In genomic region chr3L:738523-739356, dm6 we compare ENCODE assay signal across 6 fruit fly cellular contexts.
TF ChIP-seq lines count a peak whose summit lies in the region.

No protein-coding gene starts in this region.

- peak; percentile 60 for TF ChIP-seq CTCF in whole organism, embryonic (GFP tag; optimal IDR thresholded peaks at IDR 0.05; lab: Kevin White, UChicago)

TF ChIP-seq in whole organism, 6 proteins besides CTCF, POLR2A, EP300 and RAD21:
- TF ChIP-seq psq (optimal IDR thresholded peaks at IDR 0.05; lab: Kevin White, UChicago) (no peak), Dll (optimal IDR thresholded peaks at IDR 0.05; lab: Kevin White, UChicago) (peak; percentile 96), usp (GFP tag; optimal IDR thresholded peaks at IDR 0.05; lab: Kevin White, UChicago) (no peak), pan (optimal IDR thresholded peaks at IDR 0.05; lab: Kevin White, UChicago) (no peak), CG8478 (optimal IDR thresholded peaks at IDR 0.05; lab: Kevin White, UChicago) (no peak), EcR (GFP tag; optimal IDR thresholded peaks at IDR 0.05; lab: Kevin White, UChicago) (peak in 1 of 2 experiments; percentile 44)
TF ChIP-seq in whole organism: peak in this region for 2.

TF ChIP-seq in whole organism, adult, 20 proteins besides CTCF, POLR2A, EP300 and RAD21 (continues in another document):
- TF ChIP-seq CG5204 (GFP tag; optimal IDR thresholded peaks at IDR 0.05; lab: Kevin White, UChicago) (peak; percentile 87), cic (GFP tag; optimal IDR thresholded peaks at IDR 0.05; lab: Kevin White, UChicago) (peak; percentile 66), ovo (GFP tag; optimal IDR thresholded peaks at IDR 0.05; lab: Kevin White, UChicago) (peak; percentile 90), Clk (GFP tag; optimal IDR thresholded peaks at IDR 0.05; lab: Kevin White, UChicago) (peak; percentile 93), bab1 (GFP tag; optimal IDR thresholded peaks at IDR 0.05; lab: Kevin White, UChicago) (peak; percentile 99), CG12768 (GFP tag; optimal IDR thresholded peaks at IDR 0.05; lab: Kevin White, UChicago) (peak; percentile 96), CG7101 (tag; optimal IDR thresholded peaks at IDR 0.05; lab: Kevin White, UChicago) (peak; percentile 96), Hr96 (GFP tag; optimal IDR thresholded peaks at IDR 0.05; lab: Kevin White, UChicago) (peak; percentile 61), cnc (optimal IDR thresholded peaks at IDR 0.05; lab: Kevin White, UChicago) (no peak), CG7045 (GFP tag; optimal IDR thresholded peaks at IDR 0.05; lab: Kevin White, UChicago) (peak; percentile 96), Crg-1 (GFP tag; optimal IDR thresholded peaks at IDR 0.05; lab: Kevin White, UChicago) (peak; percentile 86), CG33017 (tag; optimal IDR thresholded peaks at IDR 0.05; lab: Kevin White, UChicago) (peak; percentile 97), CG1620 (GFP tag; optimal IDR thresholded peaks at IDR 0.05; lab: Kevin White, UChicago) (peak; percentile 86), CG11617 (GFP tag; optimal IDR thresholded peaks at IDR 0.05; lab: Kevin White, UChicago) (peak; percentile 96), tj (GFP tag; optimal IDR thresholded peaks at IDR 0.05; lab: Kevin White, UChicago) (peak; percentile 87), toe (GFP tag; optimal IDR thresholded peaks at IDR 0.05; lab: Kevin White, UChicago) (peak; percentile 85), CG14711 (tag; optimal IDR thresholded peaks at IDR 0.05; lab: Kevin White, UChicago) (peak; percentile 94)

TF ChIP-seq in whole organism, embryonic, 481 proteins besides CTCF, POLR2A, EP300 and RAD21 (continues in another document):
- peak; percentile 83 for TF ChIP-seq CG8290 (GFP tag; optimal IDR thresholded peaks at IDR 0.05; lab: Kevin White, UChicago)
- peak; percentile 44 to 69 for TF ChIP-seq CG8290 (tag; optimal IDR thresholded peaks at IDR 0.05; lab: Kevin White, UChicago)
- TF ChIP-seq dysf (GFP tag; IDR thresholded peaks at IDR 0.05; lab: Robert Waterston, UW): peak; percentile 90
- no peak for TF ChIP-seq prd (optimal IDR thresholded peaks at IDR 0.05; lab: Kevin White, UChicago)
- TF ChIP-seq prd (GFP tag; IDR thresholded peaks at IDR 0.05; lab: Robert Waterston, UW): peak; percentile 92
- TF ChIP-seq CG2129 (GFP tag; IDR thresholded peaks at IDR 0.05; lab: Robert Waterston, UW; ENCODE audit: partially characterized antibody): no peak
- peak; percentile 78 for TF ChIP-seq CG2120 (GFP tag; optimal IDR thresholded peaks at IDR 0.05; lab: Kevin White, UChicago)
- peak; percentile 66 for TF ChIP-seq Ravus (GFP tag; IDR thresholded peaks at IDR 0.05; lab: Robert Waterston, UW)
- peak; percentile 90 for TF ChIP-seq Asciz (GFP tag; optimal IDR thresholded peaks at IDR 0.05; lab: Kevin White, UChicago)
- TF ChIP-seq CG14710 (tag; optimal IDR thresholded peaks at IDR 0.05; lab: Kevin White, UChicago): peak; percentile 95
- TF ChIP-seq mam (GFP tag; optimal IDR thresholded peaks at IDR 0.05; lab: Kevin White, UChicago): peak; percentile 42
- TF ChIP-seq Nf-YA (GFP tag; IDR thresholded peaks at IDR 0.05; lab: Robert Waterston, UW): peak; percentile 86
- TF ChIP-seq pan (optimal IDR thresholded peaks at IDR 0.05; lab: Kevin White, UChicago): no peak
- peak in 1 of 2 experiments; percentile 94 for TF ChIP-seq pan (GFP tag; optimal IDR thresholded peaks at IDR 0.05 in 1 of 2, IDR thresholded peaks at IDR 0.05 in 1 of 2)
- peak; percentile 92 for TF ChIP-seq Ssrp (tag; optimal IDR thresholded peaks at IDR 0.05; lab: Kevin White, UChicago)
- peak; percentile 95 for TF ChIP-seq CG8388 (GFP tag; optimal IDR thresholded peaks at IDR 0.05; lab: Kevin White, UChicago)
- peak; percentile 88 for TF ChIP-seq CG3281 (GFP tag; optimal IDR thresholded peaks at IDR 0.05; lab: Kevin White, UChicago)

TF ChIP-seq in whole organism, prepupa, 60 proteins besides CTCF, POLR2A, EP300 and RAD21 (continues in another document):
- TF ChIP-seq CG3919 (GFP tag; optimal IDR thresholded peaks at IDR 0.05; lab: Kevin White, UChicago): peak; percentile 97
- peak; percentile 80 for TF ChIP-seq vri (GFP tag; optimal IDR thresholded peaks at IDR 0.05; lab: Kevin White, UChicago)
- peak; percentile 96 for TF ChIP-seq CG6792 (GFP tag; optimal IDR thresholded peaks at IDR 0.05; lab: Kevin White, UChicago)
- peak; percentile 93 for TF ChIP-seq topi (GFP tag; optimal IDR thresholded peaks at IDR 0.05; lab: Kevin White, UChicago)
- TF ChIP-seq eg (GFP tag; IDR thresholded peaks at IDR 0.05; lab: Robert Waterston, UW): peak; percentile 97
- peak; percentile 96 for TF ChIP-seq CG7368 (GFP tag; optimal IDR thresholded peaks at IDR 0.05; lab: Kevin White, UChicago)
- TF ChIP-seq Gug (GFP tag; IDR thresholded peaks at IDR 0.05; lab: Robert Waterston, UW): peak; percentile 96
- TF ChIP-seq CG10669 (GFP tag; optimal IDR thresholded peaks at IDR 0.05; lab: Kevin White, UChicago): peak; percentile 93
- TF ChIP-seq acj6 (GFP tag; optimal IDR thresholded peaks at IDR 0.05; lab: Kevin White, UChicago): peak; percentile 97
- TF ChIP-seq salr (GFP tag; optimal IDR thresholded peaks at IDR 0.05; lab: Kevin White, UChicago): peak; percentile 89 to 94
- TF ChIP-seq CG8119 (GFP tag; IDR thresholded peaks at IDR 0.05; lab: Robert Waterston, UW): peak; percentile 97
- peak; percentile 92 for TF ChIP-seq Sox102F (GFP tag; optimal IDR thresholded peaks at IDR 0.05; lab: Kevin White, UChicago)
- TF ChIP-seq Eip78C (GFP tag; lab: Kevin White, UChicago): peak; percentile 99
- TF ChIP-seq Met (GFP tag; optimal IDR thresholded peaks at IDR 0.05; lab: Kevin White, UChicago): peak; percentile 91
- peak; percentile 96 for TF ChIP-seq CG1621 (tag; optimal IDR thresholded peaks at IDR 0.05; lab: Kevin White, UChicago)
- TF ChIP-seq CG16779 (tag; optimal IDR thresholded peaks at IDR 0.05; lab: Kevin White, UChicago): peak; percentile 95
- TF ChIP-seq CG6854 (GFP tag; optimal IDR thresholded peaks at IDR 0.05; lab: Kevin White, UChicago): peak; percentile 89
- TF ChIP-seq fkh (GFP tag; optimal IDR thresholded peaks at IDR 0.05; lab: Kevin White, UChicago): peak; percentile 69

TF ChIP-seq in whole organism, pupa, 21 proteins besides CTCF, POLR2A, EP300 and RAD21 (continues in another document):
- peak; percentile 96 for TF ChIP-seq CG32121 (GFP tag; IDR thresholded peaks at IDR 0.05; lab: Robert Waterston, UW)
- peak; percentile 98 for TF ChIP-seq CG15710 (tag; optimal IDR thresholded peaks at IDR 0.05; lab: Kevin White, UChicago)
- peak; percentile 94 for TF ChIP-seq CG13204 (GFP tag; optimal IDR thresholded peaks at IDR 0.05; lab: Kevin White, UChicago)
- peak; percentile 97 for TF ChIP-seq CG17806 (tag; optimal IDR thresholded peaks at IDR 0.05; lab: Kevin White, UChicago)
- TF ChIP-seq CG4496 (GFP tag; IDR thresholded peaks at IDR 0.05; lab: Robert Waterston, UW): peak; percentile 95
- TF ChIP-seq CG14655 (GFP tag; optimal IDR thresholded peaks at IDR 0.05; lab: Kevin White, UChicago): peak; percentile 95
- peak; percentile 95 for TF ChIP-seq Pif1B (GFP tag; optimal IDR thresholded peaks at IDR 0.05; lab: Kevin White, UChicago)
- peak; percentile 94 for TF ChIP-seq Ets98B (GFP tag; IDR thresholded peaks at IDR 0.05; lab: Robert Waterston, UW)
- peak; percentile 94 for TF ChIP-seq CG8301 (tag; optimal IDR thresholded peaks at IDR 0.05; lab: Kevin White, UChicago)
- TF ChIP-seq CG12605 (GFP tag; IDR thresholded peaks at IDR 0.05; lab: Robert Waterston, UW): peak; percentile 95
- peak; percentile 95 for TF ChIP-seq Pif1A (GFP tag; optimal IDR thresholded peaks at IDR 0.05; lab: Kevin White, UChicago)
- TF ChIP-seq EcR (GFP tag; optimal IDR thresholded peaks at IDR 0.05; lab: Kevin White, UChicago): peak; percentile 87
- TF ChIP-seq fd96Ca (GFP tag; IDR thresholded peaks at IDR 0.05; lab: Robert Waterston, UW): peak; percentile 92
- peak; percentile 96 for TF ChIP-seq Snoo (tag; optimal IDR thresholded peaks at IDR 0.05; lab: Kevin White, UChicago)
- TF ChIP-seq CG34367 (tag; optimal IDR thresholded peaks at IDR 0.05; lab: Kevin White, UChicago): peak; percentile 94
- peak; percentile 98 for TF ChIP-seq CG8159 (tag; optimal IDR thresholded peaks at IDR 0.05; lab: Kevin White, UChicago)
- TF ChIP-seq D1 (tag; optimal IDR thresholded peaks at IDR 0.05; lab: Kevin White, UChicago): peak; percentile 93
- peak; percentile 85 for TF ChIP-seq gl (tag; optimal IDR thresholded peaks at IDR 0.05; lab: Kevin White, UChicago)
- TF ChIP-seq CG10348 (GFP tag; IDR thresholded peaks at IDR 0.05; lab: Robert Waterston, UW): peak; percentile 75
- TF ChIP-seq rn (GFP tag; IDR thresholded peaks at IDR 0.05; lab: Robert Waterston, UW): peak; percentile 93

TF ChIP-seq in whole organism, wandering third instar larva, 38 proteins besides CTCF, POLR2A, EP300 and RAD21 (continues in another document):
- no peak for TF ChIP-seq jim (GFP tag; optimal IDR thresholded peaks at IDR 0.05; lab: Kevin White, UChicago)
- TF ChIP-seq foxo (GFP tag; optimal IDR thresholded peaks at IDR 0.05; lab: Kevin White, UChicago): peak in 1 of 2 experiments; percentile 95
- peak; percentile 86 for TF ChIP-seq CG9705 (GFP tag; optimal IDR thresholded peaks at IDR 0.05; lab: Kevin White, UChicago)
- TF ChIP-seq Jra (GFP tag; optimal IDR thresholded peaks at IDR 0.05; lab: Kevin White, UChicago): peak; percentile 79
- peak; percentile 95 for TF ChIP-seq OdsH (GFP tag; optimal IDR thresholded peaks at IDR 0.05; lab: Kevin White, UChicago)
- TF ChIP-seq GATAd (GFP tag; optimal IDR thresholded peaks at IDR 0.05; lab: Kevin White, UChicago): peak; percentile 86
- peak; percentile 81 for TF ChIP-seq sv (GFP tag; optimal IDR thresholded peaks at IDR 0.05; lab: Kevin White, UChicago)
- peak; percentile 72 for TF ChIP-seq tai (GFP tag; optimal IDR thresholded peaks at IDR 0.05; lab: Kevin White, UChicago)
- no peak for TF ChIP-seq lola (GFP tag; optimal IDR thresholded peaks at IDR 0.05; lab: Kevin White, UChicago)
- TF ChIP-seq dmrt93B (GFP tag; optimal IDR thresholded peaks at IDR 0.05; lab: Kevin White, UChicago): peak; percentile 86
- no peak for TF ChIP-seq Myc (optimal IDR thresholded peaks at IDR 0.05; lab: Kevin White, UChicago)
- no peak for TF ChIP-seq woc (GFP tag; optimal IDR thresholded peaks at IDR 0.05; lab: Kevin White, UChicago)
- TF ChIP-seq fru (GFP tag; optimal IDR thresholded peaks at IDR 0.05; lab: Kevin White, UChicago): peak; percentile 91
- no peak for TF ChIP-seq Hr78 (GFP tag; optimal IDR thresholded peaks at IDR 0.05; lab: Kevin White, UChicago)
- TF ChIP-seq dl (GFP tag; optimal IDR thresholded peaks at IDR 0.05; lab: Kevin White, UChicago; ENCODE audit: insufficient read depth in 1 of 2, partially characterized antibody in 2 of 2): peak; percentile 89 to 90
- TF ChIP-seq Dif (GFP tag; optimal IDR thresholded peaks at IDR 0.05; lab: Kevin White, UChicago; ENCODE audit: partially characterized antibody): peak; percentile 90
- peak; percentile 94 for TF ChIP-seq h (GFP tag; optimal IDR thresholded peaks at IDR 0.05; lab: Kevin White, UChicago)
- TF ChIP-seq Dfd (GFP tag; optimal IDR thresholded peaks at IDR 0.05; lab: Kevin White, UChicago): peak; percentile 64
- TF ChIP-seq psq (GFP tag; optimal IDR thresholded peaks at IDR 0.05; lab: Kevin White, UChicago): peak; percentile 92
- TF ChIP-seq rgr (GFP tag; optimal IDR thresholded peaks at IDR 0.05; lab: Kevin White, UChicago): peak; percentile 95
- TF ChIP-seq Vsx2 (GFP tag; optimal IDR thresholded peaks at IDR 0.05; lab: Kevin White, UChicago; ENCODE audit: partially characterized antibody): peak; percentile 65
